Fruit fly (Drosophila melanogaster): ENCODE measurements around the gene dac.

dac gene

DNA sequence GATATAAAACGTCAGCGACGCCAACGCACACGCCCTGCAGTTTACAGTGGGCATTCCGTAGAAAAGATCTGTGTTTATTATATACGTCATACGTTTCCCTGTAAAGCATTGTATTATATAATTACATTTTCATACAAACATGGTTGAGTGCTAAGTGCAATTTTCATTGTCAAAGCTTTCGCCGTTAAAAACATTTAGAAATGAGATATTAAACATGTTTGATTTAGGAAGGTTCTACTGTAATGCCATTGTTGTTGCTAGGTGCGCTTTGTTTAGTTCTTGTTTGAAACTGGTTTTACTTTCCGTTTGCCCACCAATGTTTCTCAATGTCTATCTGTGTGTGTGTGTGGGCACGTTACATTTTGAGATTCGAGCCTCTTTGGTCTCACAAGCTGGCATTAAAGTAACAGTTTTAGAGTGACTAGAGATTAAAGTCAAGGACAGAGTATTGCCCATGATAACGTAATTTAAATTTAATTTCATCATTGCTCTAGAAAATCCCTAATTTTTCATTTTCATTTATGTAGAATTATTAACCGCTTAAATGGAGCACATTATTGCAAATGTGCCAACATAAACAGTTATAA lies 6.9 kb upstream of the dac start (continued):
- no peak for TF ChIP-seq CG11398 (GFP tag; optimal IDR thresholded peaks at IDR 0.05)
- peak; percentile 49; the same call in 1 of the 3 replicates for TF ChIP-seq CG11093 (GFP tag; IDR thresholded peaks at IDR 0.05)
- peak; percentile 86 for TF ChIP-seq CG17829 (tag; optimal IDR thresholded peaks at IDR 0.05)
- peak; percentile 61 for TF ChIP-seq CG9609 (GFP tag; optimal IDR thresholded peaks at IDR 0.05)
- TF ChIP-seq mld (GFP tag; IDR thresholded peaks at IDR 0.05; ENCODE audit: partially characterized antibody) = no peak
- TF ChIP-seq Hey (tag; optimal IDR thresholded peaks at IDR 0.05) = peak; percentile 11
- TF ChIP-seq CG8478 (optimal IDR thresholded peaks at IDR 0.05) = no peak
- TF ChIP-seq lov (optimal IDR thresholded peaks at IDR 0.05) = no peak
- no peak for TF ChIP-seq lov (GFP tag; IDR thresholded peaks at IDR 0.05)
- TF ChIP-seq CG4424 (GFP tag; optimal IDR thresholded peaks at IDR 0.05) = peak; percentile 75
- peak; percentile 58 for TF ChIP-seq stc (GFP tag; IDR thresholded peaks at IDR 0.05)
- peak; percentile 66 for TF ChIP-seq pum (GFP tag; optimal IDR thresholded peaks at IDR 0.05)
- TF ChIP-seq HLH3B (GFP tag; IDR thresholded peaks at IDR 0.05) = peak; percentile 74; the same call in 1 of the 2 replicates
- no peak for TF ChIP-seq Lim3 (GFP tag; IDR thresholded peaks at IDR 0.05)
- TF ChIP-seq bowl (GFP tag; IDR thresholded peaks at IDR 0.05) = no peak
- peak; percentile 42 for TF ChIP-seq ac (GFP tag; optimal IDR thresholded peaks at IDR 0.05)
- peak; percentile 62 for TF ChIP-seq CG1233 (GFP tag; optimal IDR thresholded peaks at IDR 0.05)
- no peak for TF ChIP-seq Doc3 (GFP tag; IDR thresholded peaks at IDR 0.05; ENCODE audit: partially characterized antibody)
- TF ChIP-seq nerfin-1 (tag; optimal IDR thresholded peaks at IDR 0.05) = peak; percentile 67
- TF ChIP-seq Drgx (GFP tag; IDR thresholded peaks at IDR 0.05) = peak; percentile 88
- peak; percentile 57 for TF ChIP-seq CG6854 (GFP tag; optimal IDR thresholded peaks at IDR 0.05)
- TF ChIP-seq NC2β (GFP tag; optimal IDR thresholded peaks at IDR 0.05) = peak; percentile 74
- TF ChIP-seq bigmax (GFP tag; optimal IDR thresholded peaks at IDR 0.05) = no peak
- peak; percentile 32 for TF ChIP-seq schlank (tag; optimal IDR thresholded peaks at IDR 0.05)
- peak; percentile 83 for TF ChIP-seq CG11504 (tag; optimal IDR thresholded peaks at IDR 0.05)
- peak; percentile 53; the same call in 1 of the 2 replicates for TF ChIP-seq H2.0 (GFP tag; IDR thresholded peaks at IDR 0.05)
- peak; percentile 53 for TF ChIP-seq E2f2 (GFP tag; IDR thresholded peaks at IDR 0.05)
- TF ChIP-seq H15 (GFP tag; IDR thresholded peaks at IDR 0.05) = peak; percentile 57; the same call in 1 of the 3 replicates
- no peak for TF ChIP-seq pfk (GFP tag; optimal IDR thresholded peaks at IDR 0.05)
- TF ChIP-seq fd96Cb (tag; optimal IDR thresholded peaks at IDR 0.05) = peak; percentile 79
- 0 out of 3 replicates have a peak, but pooled peaks have one; percentile 24 for TF ChIP-seq CG6791 (GFP tag; IDR thresholded peaks at IDR 0.05; ENCODE audit: partially characterized antibody)
- no peak for TF ChIP-seq sna (GFP tag; IDR thresholded peaks at IDR 0.05; ENCODE audit: partially characterized antibody)
- TF ChIP-seq CG8359 (GFP tag; optimal IDR thresholded peaks at IDR 0.05; ENCODE audit: borderline replicate concordance) = peak; percentile 39
- peak; percentile 49; the same call in 1 of the 2 replicates for TF ChIP-seq Awh (GFP tag; IDR thresholded peaks at IDR 0.05)
- TF ChIP-seq Ptx1 (GFP tag; IDR thresholded peaks at IDR 0.05) = peak; percentile 87
- TF ChIP-seq pros (GFP tag; optimal IDR thresholded peaks at IDR 0.05) = peak; percentile 0
- TF ChIP-seq CG9797 (GFP tag; optimal IDR thresholded peaks at IDR 0.05) = no peak
- TF ChIP-seq D19A (tag; optimal IDR thresholded peaks at IDR 0.05) = peak; percentile 77
- TF ChIP-seq chm (GFP tag; IDR thresholded peaks at IDR 0.05) = peak; percentile 44; the same call in 1 of the 2 replicates
- peak; percentile 66 for TF ChIP-seq Hr3 (GFP tag; optimal IDR thresholded peaks at IDR 0.05)
- TF ChIP-seq Ssrp (tag; optimal IDR thresholded peaks at IDR 0.05) = peak; percentile 74
- no peak for TF ChIP-seq Dip2 (GFP tag; IDR thresholded peaks at IDR 0.05)
- TF ChIP-seq scrt (GFP tag; optimal IDR thresholded peaks at IDR 0.05) = peak; percentile 62
- peak; percentile 28 for TF ChIP-seq CG10654 (GFP tag; optimal IDR thresholded peaks at IDR 0.05)
- peak; percentile 21 for TF ChIP-seq abd-A (tag; optimal IDR thresholded peaks at IDR 0.05)
- no peak for TF ChIP-seq CG6175 (GFP tag; IDR thresholded peaks at IDR 0.05)
- TF ChIP-seq Atf-2 (GFP tag; optimal IDR thresholded peaks at IDR 0.05) = peak; percentile 54
- TF ChIP-seq Opbp (GFP tag; IDR thresholded peaks at IDR 0.05; ENCODE audit: partially characterized antibody) = no peak
- no peak for TF ChIP-seq HLHmδ (GFP tag; optimal IDR thresholded peaks at IDR 0.05)
- no peak for TF ChIP-seq Elba2 (GFP tag; optimal IDR thresholded peaks at IDR 0.05)

Measured in whole organism, embryonic.